Worm (Caenorhabditis elegans): Measurements from ENCODE around the gene Y53C12B.1.

Y53C12B.1 gene

DNA sequence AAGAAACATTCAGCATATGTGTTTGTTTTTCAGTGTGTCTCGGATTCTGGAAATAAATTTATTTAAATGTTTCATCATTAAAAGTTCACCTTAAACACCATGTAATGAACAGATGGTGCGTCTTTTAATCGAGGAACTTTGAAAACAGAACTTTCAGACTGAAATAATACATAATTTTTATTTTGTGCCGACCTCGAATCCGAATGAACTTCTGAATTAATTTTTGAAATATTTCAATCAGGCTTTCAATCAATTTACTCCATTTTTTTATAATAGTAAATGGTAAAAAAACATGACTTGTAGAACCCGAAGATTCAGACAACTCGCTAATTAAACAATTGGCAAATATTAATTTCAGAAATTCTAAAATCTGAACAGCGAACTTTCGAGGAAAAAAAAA, 36.5 kb upstream of the Y53C12B.1 start, which contains the start of gene T10B9.14:
Gene T10B9.14, minus strand, starts transcription at position 101 of the 400 bp plus-strand sequence.
- TF ChIP-seq hlh-30 (tag; optimal IDR thresholded peaks at IDR 0.05; ENCODE audit: insufficient read depth): no peak
- no peak for TF ChIP-seq ceh-18 (tag; optimal IDR thresholded peaks at IDR 0.05)
- no peak for TF ChIP-seq unc-42 (tag; optimal IDR thresholded peaks at IDR 0.05)
- TF ChIP-seq hlh-15 (tag; optimal IDR thresholded peaks at IDR 0.05): no peak
- no peak for TF ChIP-seq gmeb-2 (tag; optimal IDR thresholded peaks at IDR 0.05)
- TF ChIP-seq fkh-6 (tag; optimal IDR thresholded peaks at IDR 0.05): no peak
- no peak for TF ChIP-seq pha-2 (tag; optimal IDR thresholded peaks at IDR 0.05)
- TF ChIP-seq npax-4 (tag; optimal IDR thresholded peaks at IDR 0.05): no peak
- TF ChIP-seq ttx-3 (tag; optimal IDR thresholded peaks at IDR 0.05): no peak
- no peak for TF ChIP-seq sox-4 (tag; optimal IDR thresholded peaks at IDR 0.05)
- no peak for TF ChIP-seq ama-1 (optimal IDR thresholded peaks at IDR 0.05)
- no peak for TF ChIP-seq madf-2 (tag; optimal IDR thresholded peaks at IDR 0.05)
- no peak for TF ChIP-seq ceh-9 (tag; optimal IDR thresholded peaks at IDR 0.05)
- no peak for TF ChIP-seq odd-2 (tag; optimal IDR thresholded peaks at IDR 0.05)

DNA sequence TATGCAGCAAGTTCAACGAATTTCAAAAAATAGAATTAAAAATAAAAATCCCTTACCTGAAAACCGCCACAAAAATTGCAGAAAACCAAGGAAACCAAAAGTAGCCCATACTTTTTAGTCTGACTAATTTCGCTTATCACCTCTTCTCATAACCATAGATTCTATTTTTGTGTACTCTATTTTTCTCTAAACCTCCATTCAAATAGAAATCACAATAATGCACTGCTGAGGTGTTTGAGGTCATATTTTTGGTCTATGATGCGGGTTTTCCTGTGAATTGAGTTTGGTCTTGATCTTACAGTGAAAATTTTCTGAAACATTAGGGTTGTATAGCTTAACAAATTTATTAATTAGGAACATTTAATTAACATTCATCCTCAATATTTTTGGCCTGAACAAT, 36.0 kb upstream of the Y53C12B.1 start, which contains the start of gene cyp-13A1:
Gene cyp-13A1, minus strand, starts transcription at position 156 of the 400 bp plus-strand sequence.
- TF ChIP-seq Y22D7AL.16 (tag; optimal IDR thresholded peaks at IDR 0.05): no peak
- peak; percentile 10 for TF ChIP-seq elt-2 (tag; optimal IDR thresholded peaks at IDR 0.05)

DNA sequence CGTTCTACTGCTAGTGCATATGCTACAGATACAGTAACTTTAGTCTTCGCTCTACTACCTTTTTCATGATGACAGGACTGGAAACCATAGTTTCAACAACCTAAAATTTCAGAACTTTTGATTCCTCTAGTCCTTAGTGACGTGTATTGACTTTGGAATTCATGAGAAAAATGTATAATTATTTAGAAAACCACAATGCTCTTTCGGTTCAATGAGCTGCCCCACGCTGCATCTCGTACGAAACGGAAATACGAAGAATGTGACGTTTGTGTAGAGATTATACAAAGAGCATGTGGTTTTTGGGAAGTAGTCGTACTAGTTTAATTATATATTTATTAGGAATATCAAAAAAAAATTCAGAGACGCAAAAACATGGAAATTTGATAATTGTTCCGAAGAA, 32.6 kb upstream of the Y53C12B.1 start:
- TF ChIP-seq hlh-30 (tag; optimal IDR thresholded peaks at IDR 0.05; ENCODE audit: insufficient read depth): no peak
- TF ChIP-seq pha-2 (tag; optimal IDR thresholded peaks at IDR 0.05): no peak
- no peak for TF ChIP-seq T23F11.4 (GFP tag; optimal IDR thresholded peaks at IDR 0.05)
- TF ChIP-seq F13H6.1 (tag; optimal IDR thresholded peaks at IDR 0.05): no peak
- TF ChIP-seq unc-42 (tag; optimal IDR thresholded peaks at IDR 0.05): no peak
- no peak for TF ChIP-seq ceh-24 (tag; optimal IDR thresholded peaks at IDR 0.05)
- TF ChIP-seq ceh-30 (tag; optimal IDR thresholded peaks at IDR 0.05): no peak
- no peak for TF ChIP-seq pros-1 (tag; optimal IDR thresholded peaks at IDR 0.05)
- no peak for TF ChIP-seq ceh-6 (GFP tag; optimal IDR thresholded peaks at IDR 0.05)
- no peak for TF ChIP-seq dmd-4 (tag; optimal IDR thresholded peaks at IDR 0.05; ENCODE audit: borderline replicate concordance)
- no peak for TF ChIP-seq K02D7.2 (tag; optimal IDR thresholded peaks at IDR 0.05)

DNA sequence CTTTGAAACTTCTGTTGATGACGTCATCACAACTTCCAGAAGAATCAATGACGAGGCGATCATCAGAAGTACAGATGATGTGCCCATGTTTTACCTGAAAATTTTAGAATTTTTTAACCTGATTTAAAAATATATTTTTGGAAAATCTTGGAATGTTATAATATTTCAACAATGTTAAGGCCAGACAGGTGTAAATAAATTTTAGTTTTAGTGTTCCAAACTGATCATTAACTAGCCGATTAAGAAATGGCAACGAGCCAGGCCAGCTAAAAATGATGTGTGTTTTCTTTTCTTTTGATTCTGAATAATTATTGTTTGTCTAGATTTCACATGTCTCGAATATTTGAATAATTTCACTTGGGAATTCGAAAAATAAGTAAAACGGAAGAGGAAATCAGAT, 29.9 kb upstream of the Y53C12B.1 start, which contains the start of gene T10B9.9:
Gene T10B9.9, minus strand, starts transcription at position 101 of the 400 bp plus-strand sequence.
- TF ChIP-seq K02D7.2 (tag; optimal IDR thresholded peaks at IDR 0.05) (no peak), elt-4 (tag; optimal IDR thresholded peaks at IDR 0.05) (no peak), pha-2 (tag; optimal IDR thresholded peaks at IDR 0.05) (no peak), C38D4.7 (GFP tag; optimal IDR thresholded peaks at IDR 0.05) (no peak), hlh-30 (tag; optimal IDR thresholded peaks at IDR 0.05; ENCODE audit: insufficient read depth) (no peak), unc-3 (GFP tag; conservative IDR thresholded peaks at IDR 0.05) (no peak), unc-3 (tag; optimal IDR thresholded peaks at IDR 0.05) (no peak), mec-3 (tag; optimal IDR thresholded peaks at IDR 0.05; ENCODE audit: borderline replicate concordance) (no peak), ets-4 (tag; optimal IDR thresholded peaks at IDR 0.05) (no peak), ceh-48 (tag; optimal IDR thresholded peaks at IDR 0.05) (no peak), Y22D7AL.16 (tag; optimal IDR thresholded peaks at IDR 0.05) (no peak), sox-2 (GFP tag; IDR thresholded peaks at IDR 0.05) (no peak), ceh-6 (GFP tag; optimal IDR thresholded peaks at IDR 0.05) (no peak), tbx-2 (tag; optimal IDR thresholded peaks at IDR 0.05) (no peak), ceh-34 (tag; optimal IDR thresholded peaks at IDR 0.05) (no peak), pag-3 (tag; optimal IDR thresholded peaks at IDR 0.05; ENCODE audit: borderline replicate concordance) (no peak), hlh-6 (tag; optimal IDR thresholded peaks at IDR 0.05) (no peak), fkh-10 (GFP tag; optimal IDR thresholded peaks at IDR 0.05) (no peak)

Data from whole organism, late embryonic.